Worm (Caenorhabditis elegans): ENCODE measurements around the gene che-12.
A peak's percentile ranks its signal among the peaks of the same experiment; 100 is the strongest.

The che-12 gene

ce11 chrV:10352928-10353427 is 45.8 kb upstream of the che-12 start, which contains the start of gene nol-56 (continued):
- no peak for TF ChIP-seq madf-8 (GFP tag; conservative IDR thresholded peaks at IDR 0.05)
- no peak for TF ChIP-seq hlh-26 (GFP tag; conservative IDR thresholded peaks at IDR 0.05)
- 0 out of 2 replicates have a peak, but pooled peaks have one; percentile 25 for TF ChIP-seq hmg-20 (GFP tag; IDR thresholded peaks at IDR 0.05)
- TF ChIP-seq aptf-3 (GFP tag; IDR thresholded peaks at IDR 0.05) = no peak
- no peak for TF ChIP-seq lsy-27 (tag; optimal IDR thresholded peaks at IDR 0.05; ENCODE audit: borderline replicate concordance, insufficient read depth)
- no peak for TF ChIP-seq F10E7.11 (tag; optimal IDR thresholded peaks at IDR 0.05)
- peak; percentile 60 for TF ChIP-seq dpl-1 (GFP tag; optimal IDR thresholded peaks at IDR 0.05)
- TF ChIP-seq T07F8.4 (tag; optimal IDR thresholded peaks at IDR 0.05) = no peak

ce11 chrV:10350054-10350453 is 42.9 kb upstream of the che-12 start, which contains the start of gene K07C5.9:
Gene K07C5.9, minus strand, starts transcription at chrV:10350154.
- TF ChIP-seq madf-6 (GFP tag; IDR thresholded peaks at IDR 0.05) = 0 out of 2 replicates have a peak, but pooled peaks have one; percentile 43
- peak; percentile 6 for TF ChIP-seq snpc-3.4 (tag; optimal IDR thresholded peaks at IDR 0.05)
- no peak for TF ChIP-seq Y56A3A.18 (GFP tag; IDR thresholded peaks at IDR 0.05)
- 0 out of 2 replicates have a peak, but pooled peaks have one; percentile 26 for TF ChIP-seq ekl-4 (GFP tag; IDR thresholded peaks at IDR 0.05)

ce11 chrV:10342904-10343303 is 35.7 kb upstream of the che-12 start, which contains the start of gene K07C5.3:
Gene K07C5.3, plus strand, starts transcription at chrV:10343032.
- TF ChIP-seq F39B2.1 (GFP tag; IDR thresholded peaks at IDR 0.05) (peak; percentile 71; the same call in 1 of the 2 replicates), attf-6 (GFP tag; IDR thresholded peaks at IDR 0.05) (0 out of 2 replicates have a peak, but pooled peaks have one; percentile 17), cebp-1 (GFP tag; IDR thresholded peaks at IDR 0.05) (no peak), cebp-1 (tag; optimal IDR thresholded peaks at IDR 0.05) (peak; percentile 9), atf-7 (tag; optimal IDR thresholded peaks at IDR 0.05) (peak; percentile 27), pbrm-1 (GFP tag; IDR thresholded peaks at IDR 0.05) (peak; percentile 48; the same call in 1 of the 2 replicates), aptf-3 (GFP tag; IDR thresholded peaks at IDR 0.05) (0 out of 2 replicates have a peak, but pooled peaks have one; percentile 71), madf-3 (GFP tag; IDR thresholded peaks at IDR 0.05) (peak; percentile 76), ztf-6 (GFP tag; IDR thresholded peaks at IDR 0.05) (no peak), chd-7 (tag; optimal IDR thresholded peaks at IDR 0.05) (peak; percentile 38), hmg-1.2 (GFP tag; IDR thresholded peaks at IDR 0.05) (0 out of 2 replicates have a peak, but pooled peaks have one; percentile 6), hlh-26 (GFP tag; conservative IDR thresholded peaks at IDR 0.05) (no peak), D2030.7 (GFP tag; IDR thresholded peaks at IDR 0.05) (peak; percentile 15; the same call in 1 of the 2 replicates), F10E7.11 (tag; optimal IDR thresholded peaks at IDR 0.05) (peak; percentile 56), ceh-40 (GFP tag; IDR thresholded peaks at IDR 0.05) (no peak), B0336.3 (GFP tag; IDR thresholded peaks at IDR 0.05) (0 out of 2 replicates have a peak, but pooled peaks have one; percentile 11), ceh-79 (tag; optimal IDR thresholded peaks at IDR 0.05) (peak; percentile 39), B0035.1 (tag; optimal IDR thresholded peaks at IDR 0.05) (no peak), zim-3 (tag; optimal IDR thresholded peaks at IDR 0.05) (no peak), F52B5.7 (tag; optimal IDR thresholded peaks at IDR 0.05) (peak; percentile 8), ekl-4 (GFP tag; IDR thresholded peaks at IDR 0.05) (0 out of 2 replicates have a peak, but pooled peaks have one; percentile 59), hsf-1 (GFP tag; IDR thresholded peaks at IDR 0.05) (peak; percentile 63), lin-54 (GFP tag; optimal IDR thresholded peaks at IDR 0.05) (peak; percentile 2), Y79H2A.3 (GFP tag; conservative IDR thresholded peaks at IDR 0.05) (peak; percentile 66; the same call in 1 of the 2 replicates), tbx-9 (tag; optimal IDR thresholded peaks at IDR 0.05; ENCODE audit: borderline replicate concordance) (no peak), athp-1 (tag; optimal IDR thresholded peaks at IDR 0.05) (peak; percentile 74)

Measured in whole organism, young adult.